Worm (Caenorhabditis elegans): ENCODE data around the gene ccm-2.

ce11 chrIV:1867915-1868619 is 33.6 kb downstream of the ccm-2 start:
- no peak for TF ChIP-seq ceh-34 (tag; optimal IDR thresholded peaks at IDR 0.05)
- TF ChIP-seq F13H6.1 (tag; optimal IDR thresholded peaks at IDR 0.05) = no peak
- no peak for TF ChIP-seq pros-1 (tag; optimal IDR thresholded peaks at IDR 0.05)

Measured in whole organism, late embryonic.